Worm (Caenorhabditis elegans) whole organism, midembryonic: Measurements from ENCODE around the gene act-4.

Experiments used
- T22C8.4 ChIP-seq: fragments of 200-800 bp; sonication (Bioruptor generic); IDR thresholded peaks from 2 replicates; pipeline ENCODE4 v1.3.6; 2022; ENCODE audit warnings: missing genetic modification characterization, missing compliant biosample characterization
- cog-1 ChIP-seq: sonication (generic microtip); optimal IDR thresholded peaks from 2 replicates; lab custom pipeline; 2016; ENCODE audit warnings: missing genetic modification characterization, missing compliant biosample characterization
- flt-1 ChIP-seq: fragments of 200-800 bp; sonication (Bioruptor generic); IDR thresholded peaks from 2 replicates; pipeline ENCODE4 v1.3.6; 2022; ENCODE audit warnings: missing genetic modification characterization, missing compliant biosample characterization
- klf-2 ChIP-seq: fragments of 200-800 bp; sonication (Bioruptor generic); conservative IDR thresholded peaks from 2 replicates; pipeline ENCODE4 v1.3.6; 2022; ENCODE audit warnings: missing genetic modification reagents, missing genetic modification characterization, missing compliant biosample characterization
- med-1 ChIP-seq: sonication (generic microtip); optimal IDR thresholded peaks from 2 replicates; lab custom pipeline; 2017; ENCODE audit warnings: missing genetic modification characterization, mild to moderate bottlenecking, missing compliant biosample characterization, antibody characterized with exemption, missing genetic modification reagents; ENCODE audit not compliant: insufficient read depth
- ref-1 ChIP-seq: fragments of 200-800 bp; sonication (Bioruptor generic); conservative IDR thresholded peaks from 2 replicates; pipeline ENCODE4 v1.3.6; 2022; ENCODE audit warnings: missing genetic modification reagents, missing genetic modification characterization, missing compliant biosample characterization
- tab-1 ChIP-seq: fragments of 200-800 bp; sonication (Bioruptor generic); IDR thresholded peaks from 2 replicates; pipeline ENCODE4 v1.3.6; 2022; ENCODE audit warnings: missing genetic modification characterization, missing compliant biosample characterization
- ztf-23 ChIP-seq: fragments of 200-800 bp; sonication (Bioruptor generic); IDR thresholded peaks from 2 replicates; pipeline ENCODE4 v1.3.6; 2022; ENCODE audit warnings: missing genetic modification reagents, missing genetic modification characterization, missing compliant biosample characterization
- ztf-29 ChIP-seq: fragments of 200-800 bp; sonication (Bioruptor generic); IDR thresholded peaks from 2 replicates; pipeline ENCODE4 v1.3.6; 2022; ENCODE audit warnings: missing genetic modification reagents, missing genetic modification characterization, missing compliant biosample characterization

Gene act-4

ce11 chrX:4982009-4982625 is 21.7 kb downstream of the act-4 start:
- TF ChIP-seq flt-1 (GFP tag; lab: Robert Waterston, UW) (peak; percentile 32; the same call in 1 of the 2 replicates), T22C8.4 (GFP tag; lab: Robert Waterston, UW) (no peak)

- TF ChIP-seq ref-1 (GFP tag; lab: Robert Waterston, UW): no peak
- no peak for TF ChIP-seq flt-1 (GFP tag; lab: Robert Waterston, UW)
- no peak for TF ChIP-seq tab-1 (GFP tag; lab: Robert Waterston, UW)
- no peak for TF ChIP-seq ztf-23 (GFP tag; lab: Robert Waterston, UW)
- no peak for TF ChIP-seq T22C8.4 (GFP tag; lab: Robert Waterston, UW)
- TF ChIP-seq klf-2 (GFP tag; lab: Robert Waterston, UW): no peak
- no peak for TF ChIP-seq cog-1
- no peak for TF ChIP-seq ztf-29 (GFP tag; lab: Robert Waterston, UW)
- no peak for TF ChIP-seq med-1 (GFP tag; lab: Kevin White, UChicago)
These were observed 25.9 kb downstream of the act-4 start for ce11 chrX:4986354-4986753.

ce11 chrX:4987617-4988016 is 27.2 kb downstream of the act-4 start:
- TF ChIP-seq flt-1 (GFP tag; lab: Robert Waterston, UW): no peak
- no peak for TF ChIP-seq ztf-23 (GFP tag; lab: Robert Waterston, UW)
- TF ChIP-seq ref-1 (GFP tag; lab: Robert Waterston, UW): no peak
- no peak for TF ChIP-seq T22C8.4 (GFP tag; lab: Robert Waterston, UW)
- TF ChIP-seq klf-2 (GFP tag; lab: Robert Waterston, UW): no peak

- TF ChIP-seq med-1 (GFP tag; lab: Kevin White, UChicago): no peak
- TF ChIP-seq T22C8.4 (GFP tag; lab: Robert Waterston, UW): no peak
- TF ChIP-seq flt-1 (GFP tag; lab: Robert Waterston, UW): no peak
- no peak for TF ChIP-seq klf-2 (GFP tag; lab: Robert Waterston, UW)
These were observed 32.1 kb downstream of the act-4 start for ce11 chrX:4992523-4992922.

- TF ChIP-seq cog-1 (no peak), ztf-23 (GFP tag; lab: Robert Waterston, UW) (0 out of 2 replicates have a peak, but pooled peaks have one; percentile 44), flt-1 (GFP tag; lab: Robert Waterston, UW) (no peak)
These were observed 37.2 kb downstream of the act-4 start, which contains the start of gene ZC8.6 for ce11 chrX:4997548-4998087. Gene ZC8.6, minus strand, starts transcription at chrX:4997598.

ce11 chrX:4998875-4999274 is 38.5 kb downstream of the act-4 start, which contains the start of gene set-30:
Gene set-30, plus strand, starts transcription at chrX:4999270.
- TF ChIP-seq T22C8.4 (GFP tag; lab: Robert Waterston, UW): no peak
- TF ChIP-seq ref-1 (GFP tag; lab: Robert Waterston, UW): no peak
- TF ChIP-seq flt-1 (GFP tag; lab: Robert Waterston, UW): no peak
- TF ChIP-seq ztf-23 (GFP tag; lab: Robert Waterston, UW): 0 out of 2 replicates have a peak, but pooled peaks have one; percentile 28
- no peak for TF ChIP-seq klf-2 (GFP tag; lab: Robert Waterston, UW)
- TF ChIP-seq med-1 (GFP tag; lab: Kevin White, UChicago): no peak
- no peak for TF ChIP-seq cog-1
- 0 out of 2 replicates have a peak, but pooled peaks have one; percentile 11 for TF ChIP-seq tab-1 (GFP tag; lab: Robert Waterston, UW)
- no peak for TF ChIP-seq ztf-29 (GFP tag; lab: Robert Waterston, UW)

ce11 chrX:5004306-5004705 is 43.9 kb downstream of the act-4 start:
- peak; percentile 99 for TF ChIP-seq ztf-23 (GFP tag; lab: Robert Waterston, UW)

ce11 chrX:5004940-5005339 is 44.5 kb downstream of the act-4 start, which contains the start of gene hsd-2:
Gene hsd-2, plus strand, starts transcription at chrX:5005240.
- no peak for TF ChIP-seq flt-1 (GFP tag; lab: Robert Waterston, UW)

ce11 chrX:5006972-5007371 is 46.6 kb downstream of the act-4 start:
- no peak for TF ChIP-seq tab-1 (GFP tag; lab: Robert Waterston, UW)
- TF ChIP-seq T22C8.4 (GFP tag; lab: Robert Waterston, UW): no peak
- no peak for TF ChIP-seq med-1 (GFP tag; lab: Kevin White, UChicago)
- TF ChIP-seq ztf-23 (GFP tag; lab: Robert Waterston, UW): no peak
- TF ChIP-seq klf-2 (GFP tag; lab: Robert Waterston, UW): no peak
- TF ChIP-seq cog-1: no peak
- no peak for TF ChIP-seq ref-1 (GFP tag; lab: Robert Waterston, UW)
- no peak for TF ChIP-seq ztf-29 (GFP tag; lab: Robert Waterston, UW)

ce11 chrX:5009000-5009399 is 48.6 kb downstream of the act-4 start, which contains the start of gene hsd-3:
Gene hsd-3, plus strand, starts transcription at chrX:5009300.
- TF ChIP-seq ztf-23 (GFP tag; lab: Robert Waterston, UW) (no peak), tab-1 (GFP tag; lab: Robert Waterston, UW) (no peak), med-1 (GFP tag; lab: Kevin White, UChicago) (no peak), ztf-29 (GFP tag; lab: Robert Waterston, UW) (no peak), klf-2 (GFP tag; lab: Robert Waterston, UW) (no peak), ref-1 (GFP tag; lab: Robert Waterston, UW) (no peak), T22C8.4 (GFP tag; lab: Robert Waterston, UW) (no peak), cog-1 (no peak)
